Worm (Caenorhabditis elegans): ENCODE measurements around the gene srj-23.

ce11 chrV:1494469-1494868 is 43.0 kb downstream of the srj-23 start, which contains the start of gene spig-7:
- no peak for TF ChIP-seq nhr-11 (tag; optimal IDR thresholded peaks at IDR 0.05)
- TF ChIP-seq ama-1 (optimal IDR thresholded peaks at IDR 0.05) = no peak
- TF ChIP-seq fkh-10 (GFP tag; optimal IDR thresholded peaks at IDR 0.05) = no peak
- TF ChIP-seq hlh-30 (tag; optimal IDR thresholded peaks at IDR 0.05; ENCODE audit: insufficient read depth) = no peak
- no peak for TF ChIP-seq ceh-45 (GFP tag; IDR thresholded peaks at IDR 0.05)
- no peak for TF ChIP-seq pha-4 (tag; optimal IDR thresholded peaks at IDR 0.05)
- TF ChIP-seq tbx-2 (tag; optimal IDR thresholded peaks at IDR 0.05) = no peak
- TF ChIP-seq T23F11.4 (GFP tag; optimal IDR thresholded peaks at IDR 0.05) = no peak
- no peak for TF ChIP-seq ceh-22 (tag; optimal IDR thresholded peaks at IDR 0.05)
- no peak for TF ChIP-seq unc-55 (GFP tag; optimal IDR thresholded peaks at IDR 0.05)
